Fruit fly (Drosophila melanogaster) whole organism, embryonic: Measurements from ENCODE around the gene RpS3.

Experiments
- CG10565 ChIP-seq: fragments of 200-800 bp; sonication (Bioruptor generic); optimal IDR thresholded peaks from 3 replicates; lab custom pipeline; 2016; ENCODE audit warnings: missing biosample characterization, mild to moderate bottlenecking, missing genetic modification characterization
- CG17612 ChIP-seq: fragments of 200-800 bp; sonication (Bioruptor generic); IDR thresholded peaks from 2 replicates; pipeline ENCODE4 v1.3.6; 2022; ENCODE audit warnings: missing biosample characterization, missing genetic modification characterization
- CG3847 ChIP-seq: fragments of 200-800 bp; sonication (Bioruptor generic); IDR thresholded peaks from 2 replicates; pipeline ENCODE4 v1.3.6; 2022; ENCODE audit warnings: missing biosample characterization, missing genetic modification characterization
- Gsc ChIP-seq: fragments of 200-800 bp; sonication (Bioruptor generic); IDR thresholded peaks from 2 replicates; pipeline ENCODE4 v1.3.6; 2022; ENCODE audit warnings: missing biosample characterization, missing genetic modification characterization
- HmgD ChIP-seq: fragments of 200-800 bp; sonication (Bioruptor generic); optimal IDR thresholded peaks from 3 replicates; lab custom pipeline; 2016; ENCODE audit warnings: missing biosample characterization, missing genetic modification characterization
- NK7.1 ChIP-seq: fragments of 200-800 bp; sonication (Bioruptor generic); optimal IDR thresholded peaks from 3 replicates; lab custom pipeline; 2016; ENCODE audit warnings: missing biosample characterization, missing genetic modification characterization
- Usf ChIP-seq: fragments of 200-800 bp; sonication (Bioruptor generic); optimal IDR thresholded peaks from 2 replicates; lab custom pipeline; 2017; ENCODE audit warnings: missing genotype, missing biosample characterization, missing genetic modification characterization
- lola ChIP-seq, 3 experiments: fragments of >200 bp in 2 of 3; fragments of 200-800 bp in 1 of 3; sonication (Bioruptor generic) in 1 of 3; optimal IDR thresholded peaks; 2 replicates each; lab custom pipeline; 2017 to 2019; ENCODE audit warnings: missing biosample characterization in 3 of 3, missing genetic modification characterization in 3 of 3, mild to moderate bottlenecking in 1 of 3, moderate library complexity in 1 of 3
- mld ChIP-seq: fragments of 200-800 bp; sonication (Bioruptor generic); IDR thresholded peaks from 3 replicates; pipeline ENCODE4 v1.3.6; 2022; ENCODE audit warnings: missing biosample characterization, missing genetic modification characterization; ENCODE audit not compliant: partially characterized antibody
- org-1 ChIP-seq: fragments of 200-800 bp; sonication (Bioruptor generic); optimal IDR thresholded peaks from 2 replicates; lab custom pipeline; 2017; ENCODE audit warnings: missing biosample characterization, missing genetic modification characterization
- pum ChIP-seq: fragments of 200-800 bp; sonication (Bioruptor generic); optimal IDR thresholded peaks from 2 replicates; lab custom pipeline; 2016; ENCODE audit warnings: missing biosample characterization, missing genetic modification characterization
- pzg ChIP-seq: fragments of 200-800 bp; sonication (Bioruptor generic); optimal IDR thresholded peaks from 3 replicates; lab custom pipeline; 2018; ENCODE audit warnings: missing biosample characterization, mild to moderate bottlenecking, missing genetic modification characterization, moderate library complexity
- wor ChIP-seq: fragments of 200-800 bp; sonication (Bioruptor generic); IDR thresholded peaks from 2 replicates; pipeline ENCODE4 v1.3.6; 2022; ENCODE audit warnings: missing biosample characterization, missing genetic modification characterization

dm6 chr3R:23337183-23337825 lies 21.3 kb upstream of the RpS3 start:
- TF ChIP-seq pzg (GFP tag; lab: Kevin White, UChicago) (no peak), HmgD (no peak), NK7.1 (GFP tag; lab: Kevin White, UChicago) (no peak), Usf (GFP tag; lab: Kevin White, UChicago) (no peak), mld (no peak), CG3847 (no peak), CG10565 (GFP tag; lab: Kevin White, UChicago) (no peak), pum (GFP tag; lab: Kevin White, UChicago) (no peak), wor (GFP tag; lab: Robert Waterston, UW) (no peak), org-1 (GFP tag; lab: Kevin White, UChicago) (no peak), CG17612 (GFP tag; lab: Robert Waterston, UW) (no peak), Gsc (GFP tag; lab: Robert Waterston, UW) (no peak), lola (GFP tag; optimal IDR thresholded peaks at IDR 0.05; lab: Kevin White, UChicago) (no peak)
